Fruit fly (Drosophila melanogaster): ENCODE measurements around the gene CG7800.

CG7800 gene

dm6 chr3R:8239472-8240301 is 21.9 kb downstream of the CG7800 start (continued):
- no peak for TF ChIP-seq Trl (optimal IDR thresholded peaks at IDR 0.05)
- TF ChIP-seq Trl (GFP tag; optimal IDR thresholded peaks at IDR 0.05), result peak; percentile 75
- TF ChIP-seq CG1792 (GFP tag; optimal IDR thresholded peaks at IDR 0.05), result no peak
- TF ChIP-seq Spps (tag; optimal IDR thresholded peaks at IDR 0.05), result peak; percentile 64
- no peak for TF ChIP-seq ERR (GFP tag; optimal IDR thresholded peaks at IDR 0.05)
- TF ChIP-seq stc (GFP tag; IDR thresholded peaks at IDR 0.05), result peak; percentile 66
- TF ChIP-seq ac (GFP tag; optimal IDR thresholded peaks at IDR 0.05), result peak; percentile 50
- TF ChIP-seq Abd-B (GFP tag; optimal IDR thresholded peaks at IDR 0.05), result peak; percentile 85
- peak; percentile 95 for TF ChIP-seq CG10543 (GFP tag; optimal IDR thresholded peaks at IDR 0.05)
- no peak for TF ChIP-seq CG4617 (GFP tag; optimal IDR thresholded peaks at IDR 0.05; ENCODE audit: borderline replicate concordance)
- TF ChIP-seq slou (GFP tag; optimal IDR thresholded peaks at IDR 0.05), result peak; percentile 69
- TF ChIP-seq sob (GFP tag; IDR thresholded peaks at IDR 0.05), result peak; percentile 72; the same call in 1 of the 2 replicates
- TF ChIP-seq wdn (GFP tag; IDR thresholded peaks at IDR 0.05), result no peak; the same call in 1 of the 2 replicates
- no peak for TF ChIP-seq CG17186 (GFP tag; optimal IDR thresholded peaks at IDR 0.05)
- TF ChIP-seq vnd (GFP tag; IDR thresholded peaks at IDR 0.05; ENCODE audit: partially characterized antibody), result no peak
- peak; percentile 82 for TF ChIP-seq tin (GFP tag; optimal IDR thresholded peaks at IDR 0.05)
- TF ChIP-seq fd64A (GFP tag; optimal IDR thresholded peaks at IDR 0.05), result peak; percentile 55
- peak; percentile 80 for TF ChIP-seq CG3407 (GFP tag; optimal IDR thresholded peaks at IDR 0.05)
- peak; percentile 62; the same call in 1 of the 2 replicates for TF ChIP-seq Taf1 (GFP tag; IDR thresholded peaks at IDR 0.05)
- peak; percentile 87 for TF ChIP-seq Ssrp (tag; optimal IDR thresholded peaks at IDR 0.05)
- peak; percentile 76 for TF ChIP-seq CG12236 (GFP tag; optimal IDR thresholded peaks at IDR 0.05)
- TF ChIP-seq D19B (GFP tag; optimal IDR thresholded peaks at IDR 0.05), result peak; percentile 83
- TF ChIP-seq CG4328 (GFP tag; optimal IDR thresholded peaks at IDR 0.05), result peak; percentile 93
- peak; percentile 72 for TF ChIP-seq CG11695 (GFP tag; IDR thresholded peaks at IDR 0.05)
- TF ChIP-seq Bgb (GFP tag; IDR thresholded peaks at IDR 0.05; ENCODE audit: partially characterized antibody), result no peak
- peak; percentile 89 for TF ChIP-seq B-H2 (GFP tag; optimal IDR thresholded peaks at IDR 0.05)
- TF ChIP-seq dmrt11E (tag; optimal IDR thresholded peaks at IDR 0.05), result peak; percentile 80
- TF ChIP-seq al (GFP tag; IDR thresholded peaks at IDR 0.05), result peak; percentile 66
- peak; percentile 14 for TF ChIP-seq Antp (GFP tag; optimal IDR thresholded peaks at IDR 0.05)
- TF ChIP-seq Dad (GFP tag; optimal IDR thresholded peaks at IDR 0.05), result peak; percentile 19
- peak; percentile 80 for TF ChIP-seq CG6813 (GFP tag; optimal IDR thresholded peaks at IDR 0.05)
- peak; percentile 79 for TF ChIP-seq kah (GFP tag; optimal IDR thresholded peaks at IDR 0.05)
- TF ChIP-seq zen2 (GFP tag; IDR thresholded peaks at IDR 0.05; ENCODE audit: partially characterized antibody), result no peak
- TF ChIP-seq Ada2b (GFP tag; IDR thresholded peaks at IDR 0.05), result peak; percentile 81
- TF ChIP-seq MTF-1 (GFP tag; optimal IDR thresholded peaks at IDR 0.05; ENCODE audit: borderline replicate concordance), result peak; percentile 65
- peak in 1 of 3 experiments; percentile 95 for TF ChIP-seq lola (GFP tag; optimal IDR thresholded peaks at IDR 0.05)
- peak; percentile 46 for TF ChIP-seq NFAT (GFP tag; IDR thresholded peaks at IDR 0.05)
- TF ChIP-seq luna (GFP tag; optimal IDR thresholded peaks at IDR 0.05), result peak; percentile 47
- peak; percentile 3 for TF ChIP-seq H2.0 (GFP tag; IDR thresholded peaks at IDR 0.05)
- peak; percentile 17 for TF ChIP-seq pzg (GFP tag; optimal IDR thresholded peaks at IDR 0.05)
- TF ChIP-seq lilli (GFP tag; optimal IDR thresholded peaks at IDR 0.05), result peak; percentile 86
- no peak for TF ChIP-seq eve (GFP tag; optimal IDR thresholded peaks at IDR 0.05)
- no peak for TF ChIP-seq CG17612 (GFP tag; IDR thresholded peaks at IDR 0.05)
- TF ChIP-seq z (GFP tag; IDR thresholded peaks at IDR 0.05), result no peak
- peak; percentile 90 for TF ChIP-seq HHEX (GFP tag; optimal IDR thresholded peaks at IDR 0.05)
- peak; percentile 87 for TF ChIP-seq Dek (tag; optimal IDR thresholded peaks at IDR 0.05)
- peak; percentile 25; the same call in 1 of the 2 replicates for TF ChIP-seq CG11696 (GFP tag; IDR thresholded peaks at IDR 0.05)
- no peak for TF ChIP-seq Ravus (GFP tag; IDR thresholded peaks at IDR 0.05)
- TF ChIP-seq Atf-2 (GFP tag; optimal IDR thresholded peaks at IDR 0.05), result peak; percentile 72

Data from whole organism, embryonic.